Fruit fly (Drosophila melanogaster): Measurements from ENCODE around the gene Uggt.
A peak's percentile ranks its signal among the peaks of the same experiment; 100 is the strongest.

dm6 chr3L:18890283-18891175, 18.0 kb downstream of the Uggt start, which contains the start of gene CG3961:
- peak; percentile 97 for TF ChIP-seq Sox102F (GFP tag; optimal IDR thresholded peaks at IDR 0.05)
- TF ChIP-seq acj6 (GFP tag; optimal IDR thresholded peaks at IDR 0.05) = peak; percentile 99
- peak; percentile 98 for TF ChIP-seq lz (GFP tag; optimal IDR thresholded peaks at IDR 0.05)
- TF ChIP-seq CG11294 (GFP tag; IDR thresholded peaks at IDR 0.05) = peak; percentile 92; the same call in 1 of the 2 replicates
- TF ChIP-seq Eip93F (GFP tag; optimal IDR thresholded peaks at IDR 0.05) = peak; percentile 89
- TF ChIP-seq Ets21C (GFP tag; optimal IDR thresholded peaks at IDR 0.05) = peak; percentile 91
- peak; percentile 98 for TF ChIP-seq CG4318 (GFP tag; optimal IDR thresholded peaks at IDR 0.05)
- TF ChIP-seq dac (GFP tag; optimal IDR thresholded peaks at IDR 0.05) = peak; percentile 94
- peak; percentile 85 to 100 for TF ChIP-seq salr (GFP tag; optimal IDR thresholded peaks at IDR 0.05)
